Worm (Caenorhabditis elegans) whole organism, L1 larva: ENCODE data around the gene F54G2.1.

ENCODE experiments used
- lir-3 ChIP-seq: sonication (generic microtip); optimal IDR thresholded peaks from 2 replicates; lab custom pipeline; 2016; ENCODE audit warnings: mild to moderate bottlenecking, missing genetic modification characterization, moderate library complexity, missing compliant biosample characterization; ENCODE audit not compliant: poor library complexity
- tbx-2 ChIP-seq: sonication (generic microtip); optimal IDR thresholded peaks from 2 replicates; lab custom pipeline; 2016; ENCODE audit warnings: missing genetic modification characterization, missing compliant biosample characterization

ce11 chrX:2693026-2693425, 28.9 kb upstream of the F54G2.1 start:
- TF ChIP-seq tbx-2 (no peak), lir-3 (tag; lab: Kevin White, UChicago) (no peak)
